Worm (Caenorhabditis elegans) whole organism, L4 larva: ENCODE measurements around the gene W02B12.13.
A peak's percentile ranks its signal among the peaks of the same experiment; 100 is the strongest.

Source experiments
- D1046.2 ChIP-seq: fragments of 200-800 bp; sonication (Bioruptor generic); IDR thresholded peaks from 2 replicates; pipeline ENCODE4 v1.3.6; 2022; ENCODE audit warnings: missing genetic modification characterization, missing compliant biosample characterization
- F26F4.8 ChIP-seq: fragments of 200-800 bp; sonication (Bioruptor generic); conservative IDR thresholded peaks from 2 replicates; pipeline ENCODE4 v1.3.6; 2022; ENCODE audit warnings: missing genetic modification characterization, missing compliant biosample characterization
- F37D6.2 ChIP-seq: sonication (generic microtip); optimal IDR thresholded peaks from 2 replicates; lab custom pipeline; 2016; ENCODE audit warnings: mild to moderate bottlenecking, missing genetic modification characterization, missing compliant biosample characterization
- F49E8.2 ChIP-seq: sonication (generic microtip); optimal IDR thresholded peaks from 2 replicates; lab custom pipeline; 2016; ENCODE audit warnings: missing compliant biosample characterization, mild to moderate bottlenecking, missing genetic modification characterization, borderline replicate concordance
- R02D3.7 ChIP-seq: fragments of 150-350 bp; sonication (generic microtip); optimal IDR thresholded peaks from 3 replicates; lab custom pipeline; 2014; ENCODE audit warnings: missing biosample characterization, missing genetic modification characterization
- Y105C5A.15 ChIP-seq: fragments of 200-800 bp; sonication (Bioruptor generic); IDR thresholded peaks from 2 replicates; pipeline ENCODE4 v1.3.6; 2022; ENCODE audit warnings: missing genetic modification characterization, missing compliant biosample characterization
- Y75B8A.6 ChIP-seq: fragments of 200-800 bp; sonication (Bioruptor generic); IDR thresholded peaks from 2 replicates; pipeline ENCODE4 v1.3.6; 2022; ENCODE audit warnings: missing genetic modification reagents, missing genetic modification characterization, missing compliant biosample characterization
- aha-1 ChIP-seq: fragments of 150-350 bp; peaks from one replicate; lab custom pipeline; 2014; ENCODE audit warnings: missing biosample characterization, missing genetic modification characterization
- attf-4 ChIP-seq: sonication (generic microtip); optimal IDR thresholded peaks from 3 replicates; lab custom pipeline; 2017; ENCODE audit warnings: missing biosample characterization, missing genetic modification characterization
- ceh-44 ChIP-seq: fragments of 200-800 bp; sonication (Bioruptor generic); IDR thresholded peaks from 2 replicates; pipeline ENCODE4 v1.3.6; 2022; ENCODE audit warnings: missing genetic modification reagents, missing genetic modification characterization, missing compliant biosample characterization
- ceh-82 ChIP-seq: sonication (generic microtip); optimal IDR thresholded peaks from 2 replicates; lab custom pipeline; 2017; ENCODE audit warnings: missing biosample characterization, missing genetic modification characterization
- cey-2 ChIP-seq: sonication (generic microtip); optimal IDR thresholded peaks from 3 replicates; lab custom pipeline; 2017; ENCODE audit warnings: missing genetic modification characterization, mild to moderate bottlenecking, missing compliant biosample characterization, antibody characterized with exemption, borderline replicate concordance; ENCODE audit not compliant: insufficient read depth
- daf-16 ChIP-seq, 3 experiments: sonication (generic microtip); optimal IDR thresholded peaks; 2 replicates each; lab custom pipeline; 2016 to 2017; ENCODE audit warnings: missing genetic modification characterization in 3 of 3, missing genetic modification reagents in 3 of 3, mild to moderate bottlenecking in 2 of 3, missing compliant biosample characterization in 2 of 3, missing biosample characterization in 1 of 3, moderate library complexity in 1 of 3
- daf-19 ChIP-seq: fragments of 200-800 bp; sonication (Bioruptor generic); conservative IDR thresholded peaks from 2 replicates; pipeline ENCODE4 v1.3.6; 2022; ENCODE audit warnings: missing genetic modification characterization, missing compliant biosample characterization
- daf-8 ChIP-seq: fragments of 200-800 bp; sonication (Bioruptor generic); IDR thresholded peaks from 2 replicates; pipeline ENCODE4 v1.3.6; 2022; ENCODE audit warnings: missing genetic modification characterization, missing compliant biosample characterization
- dmd-6 ChIP-seq: fragments of 200-800 bp; sonication (Bioruptor generic); IDR thresholded peaks from 2 replicates; pipeline ENCODE4 v1.3.6; 2022; ENCODE audit warnings: missing genetic modification reagents, missing genetic modification characterization, missing compliant biosample characterization
- dpl-1 ChIP-seq: fragments of 150-350 bp; optimal IDR thresholded peaks from 2 replicates; lab custom pipeline; 2014; ENCODE audit warnings: missing biosample characterization, missing genetic modification reagents, missing genetic modification characterization
- duxl-1 ChIP-seq: sonication (generic microtip); optimal IDR thresholded peaks from 2 replicates; lab custom pipeline; 2016; ENCODE audit warnings: mild to moderate bottlenecking, missing genetic modification characterization, moderate library complexity, missing compliant biosample characterization; ENCODE audit not compliant: poor library complexity
- dve-1 ChIP-seq: sonication (generic microtip); optimal IDR thresholded peaks from 2 replicates; lab custom pipeline; 2017; ENCODE audit warnings: antibody characterized with exemption, mild to moderate bottlenecking, missing genetic modification characterization, missing compliant biosample characterization; ENCODE audit not compliant: insufficient read depth
- egl-43 ChIP-seq: fragments of 200-800 bp; sonication (Bioruptor generic); IDR thresholded peaks from 2 replicates; pipeline ENCODE4 v1.3.6; 2022; ENCODE audit warnings: missing genetic modification reagents, missing genetic modification characterization, missing compliant biosample characterization
- fos-1 ChIP-seq: fragments of 150-350 bp; optimal IDR thresholded peaks from 2 replicates; lab custom pipeline; 2014; ENCODE audit warnings: missing biosample characterization, missing genetic modification characterization
- gei-8 ChIP-seq: fragments of 200-800 bp; sonication (Bioruptor generic); optimal IDR thresholded peaks from 2 replicates; lab custom pipeline; 2018; ENCODE audit warnings: mild to moderate bottlenecking, missing genetic modification characterization, missing compliant biosample characterization
- hif-1 ChIP-seq, 2 experiments: sonication (generic microtip); optimal IDR thresholded peaks; 2 replicates each; lab custom pipeline; 2016 to 2017; ENCODE audit warnings: missing compliant biosample characterization in 2 of 2, missing genetic modification characterization in 2 of 2, missing genetic modification reagents in 2 of 2, missing genotype in 2 of 2, mild to moderate bottlenecking in 1 of 2
- hlh-11 ChIP-seq: fragments of 200-800 bp; sonication (Bioruptor generic); optimal IDR thresholded peaks from 2 replicates; lab custom pipeline; 2018; ENCODE audit warnings: mild to moderate bottlenecking, missing genetic modification characterization, missing compliant biosample characterization
- hlh-30 ChIP-seq: sonication (generic microtip); optimal IDR thresholded peaks from 2 replicates; lab custom pipeline; 2017; ENCODE audit warnings: antibody characterized with exemption, mild to moderate bottlenecking, missing genetic modification characterization, missing compliant biosample characterization; ENCODE audit not compliant: insufficient read depth
- hmg-1.1 ChIP-seq: fragments of 200-800 bp; sonication (Bioruptor generic); IDR thresholded peaks from 2 replicates; pipeline ENCODE4 v1.3.6; 2022; ENCODE audit warnings: missing genetic modification reagents, missing genetic modification characterization, missing compliant biosample characterization
- jun-1 ChIP-seq: fragments of 150-350 bp; optimal IDR thresholded peaks from 2 replicates; lab custom pipeline; 2014; ENCODE audit warnings: missing biosample characterization, missing genetic modification reagents, missing genetic modification characterization
- lin-1 ChIP-seq: fragments of 200-800 bp; sonication (Bioruptor generic); IDR thresholded peaks from 2 replicates; pipeline ENCODE4 v1.3.6; 2022; ENCODE audit warnings: missing genetic modification reagents, missing genetic modification characterization, missing compliant biosample characterization
- lin-29 ChIP-seq: fragments of 200-800 bp; sonication (Bioruptor generic); IDR thresholded peaks from 2 replicates; pipeline ENCODE4 v1.3.6; 2022; ENCODE audit warnings: missing genetic modification reagents, missing genetic modification characterization, missing compliant biosample characterization
- lin-39 ChIP-seq: fragments of 150-350 bp; optimal IDR thresholded peaks from 2 replicates; lab custom pipeline; 2014; ENCODE audit warnings: missing biosample characterization, missing genetic modification reagents, missing genetic modification characterization
- madf-5 ChIP-seq, 2 experiments: fragments of 200-800 bp; sonication (Bioruptor generic); IDR thresholded peaks; 2 replicates each; pipeline ENCODE4 v1.3.6; 2022; ENCODE audit warnings: missing compliant biosample characterization in 2 of 2, missing genetic modification characterization in 2 of 2
- madf-9 ChIP-seq: fragments of 200-800 bp; sonication (Bioruptor generic); conservative IDR thresholded peaks from 2 replicates; pipeline ENCODE4 v1.3.6; 2022; ENCODE audit warnings: missing genetic modification reagents, missing genetic modification characterization, missing compliant biosample characterization
- mxl-2 ChIP-seq: fragments of 200-800 bp; sonication (Bioruptor generic); conservative IDR thresholded peaks from 2 replicates; pipeline ENCODE4 v1.3.6; 2022; ENCODE audit warnings: missing genetic modification reagents, missing genetic modification characterization, missing compliant biosample characterization
- nhr-10 ChIP-seq: fragments of 150-350 bp; optimal IDR thresholded peaks from 2 replicates; lab custom pipeline; 2014; ENCODE audit warnings: missing biosample characterization, missing genetic modification characterization
- nhr-102 ChIP-seq: sonication (generic microtip); optimal IDR thresholded peaks from 2 replicates; lab custom pipeline; 2016; ENCODE audit warnings: mild to moderate bottlenecking, missing genetic modification characterization, moderate library complexity, missing compliant biosample characterization
- nhr-11 ChIP-seq: fragments of 150-350 bp; optimal IDR thresholded peaks from 2 replicates; lab custom pipeline; 2014; ENCODE audit warnings: missing biosample characterization, missing genetic modification characterization
- nhr-111 ChIP-seq: fragments of 200-800 bp; sonication (Bioruptor generic); optimal IDR thresholded peaks from 2 replicates; lab custom pipeline; 2018; ENCODE audit warnings: mild to moderate bottlenecking, missing genetic modification characterization, missing compliant biosample characterization
- nhr-237 ChIP-seq: sonication (generic microtip); optimal IDR thresholded peaks from 2 replicates; lab custom pipeline; 2017; ENCODE audit warnings: missing biosample characterization, missing genetic modification characterization
- nhr-28 ChIP-seq: fragments of 150-350 bp; optimal IDR thresholded peaks from 2 replicates; lab custom pipeline; 2014; ENCODE audit warnings: missing biosample characterization, missing genetic modification characterization
- nhr-41 ChIP-seq: fragments of 200-800 bp; sonication (Bioruptor generic); IDR thresholded peaks from 2 replicates; pipeline ENCODE4 v1.3.6; 2022; ENCODE audit warnings: missing genetic modification reagents, missing genetic modification characterization, missing compliant biosample characterization
- nhr-77 ChIP-seq: fragments of 150-350 bp; optimal IDR thresholded peaks from 2 replicates; lab custom pipeline; 2014; ENCODE audit warnings: missing biosample characterization, missing genetic modification characterization
- pqm-1 ChIP-seq: sonication (generic microtip); optimal IDR thresholded peaks from 2 replicates; lab custom pipeline; 2017; ENCODE audit warnings: missing biosample characterization, missing genetic modification characterization
- set-16 ChIP-seq: fragments of 200-800 bp; sonication (Bioruptor generic); IDR thresholded peaks from 2 replicates; pipeline ENCODE4 v1.3.6; 2022; ENCODE audit warnings: missing genetic modification reagents, missing genetic modification characterization, missing compliant biosample characterization
- skn-1 ChIP-seq: fragments of 150-350 bp; optimal IDR thresholded peaks from 2 replicates; lab custom pipeline; 2014; ENCODE audit warnings: missing biosample characterization, missing genetic modification characterization
- snpc-1.2 ChIP-seq: fragments of 200-800 bp; sonication (Bioruptor generic); IDR thresholded peaks from 2 replicates; pipeline ENCODE4 v1.3.6; 2022; ENCODE audit warnings: missing genetic modification reagents, missing genetic modification characterization, missing compliant biosample characterization
- spr-3 ChIP-seq: fragments of 200-800 bp; sonication (Bioruptor generic); optimal IDR thresholded peaks from 2 replicates; lab custom pipeline; 2018; ENCODE audit warnings: mild to moderate bottlenecking, missing genetic modification characterization, missing compliant biosample characterization
- tag-97 ChIP-seq: fragments of 200-800 bp; sonication (Bioruptor generic); IDR thresholded peaks from 2 replicates; pipeline ENCODE4 v1.3.6; 2022; ENCODE audit warnings: missing genetic modification characterization, missing compliant biosample characterization
- vab-7 ChIP-seq: fragments of 200-800 bp; sonication (Bioruptor generic); IDR thresholded peaks from 2 replicates; pipeline ENCODE4 v1.3.6; 2022; ENCODE audit warnings: missing genetic modification reagents, missing genetic modification characterization, missing compliant biosample characterization
- zfp-2 ChIP-seq: sonication (generic microtip); optimal IDR thresholded peaks from 2 replicates; lab custom pipeline; 2016; ENCODE audit warnings: mild to moderate bottlenecking, missing genetic modification characterization, missing compliant biosample characterization
- zip-11 ChIP-seq: fragments of 200-800 bp; sonication (Bioruptor generic); IDR thresholded peaks from 2 replicates; pipeline ENCODE4 v1.3.6; 2022; ENCODE audit warnings: missing genetic modification characterization, missing compliant biosample characterization

Gene W02B12.13

ce11 chrII:11453025-11453424, 8.0 kb downstream of the W02B12.13 start, which contains the start of gene rsp-1 (continued):
- TF ChIP-seq fos-1 (tag; lab: Kevin White, UChicago) (no peak), pqm-1 (tag; lab: Kevin White, UChicago) (peak; percentile 41), gei-8 (GFP tag; lab: Kevin White, UChicago) (no peak), dmd-6 (GFP tag; lab: Robert Waterston, UW) (peak; percentile 87), dve-1 (tag; lab: Kevin White, UChicago) (peak; percentile 97), nhr-237 (tag; lab: Kevin White, UChicago) (no peak), F26F4.8 (no peak), D1046.2 (GFP tag; lab: Robert Waterston, UW) (no peak), zfp-2 (tag; lab: Kevin White, UChicago) (peak; percentile 54), ceh-44 (GFP tag; lab: Robert Waterston, UW) (peak; percentile 62; the same call in 1 of the 2 replicates), F37D6.2 (peak; percentile 78), lin-1 (GFP tag; lab: Robert Waterston, UW) (peak; percentile 80), daf-8 (no peak), tag-97 (no peak), nhr-10 (tag; lab: Kevin White, UChicago) (no peak), F49E8.2 (tag; lab: Kevin White, UChicago) (peak; percentile 34), nhr-77 (tag; lab: Kevin White, UChicago) (peak; percentile 92), lin-29 (GFP tag; lab: Robert Waterston, UW) (peak; percentile 64; the same call in 1 of the 2 replicates), skn-1 (tag; lab: Kevin White, UChicago) (no peak), daf-19 (GFP tag; lab: Robert Waterston, UW) (peak; percentile 81), jun-1 (peak; percentile 72), mxl-2 (GFP tag; lab: Robert Waterston, UW) (no peak), duxl-1 (tag; lab: Kevin White, UChicago) (peak; percentile 85), nhr-41 (no peak), set-16 (GFP tag; lab: Robert Waterston, UW) (0 out of 2 replicates have a peak, but pooled peaks have one; percentile 7), zip-11 (GFP tag; lab: Robert Waterston, UW) (no peak), nhr-28 (tag; lab: Kevin White, UChicago) (peak; percentile 79), nhr-111 (no peak), aha-1 (tag; lab: Kevin White, UChicago) (peak; percentile 96), snpc-1.2 (GFP tag; lab: Robert Waterston, UW) (peak; percentile 53; the same call in 1 of the 2 replicates), nhr-11 (tag; lab: Kevin White, UChicago) (peak; percentile 77), madf-9 (GFP tag; lab: Robert Waterston, UW) (peak; percentile 75; the same call in 1 of the 2 replicates), egl-43 (peak; percentile 73; the same call in 1 of the 2 replicates), Y105C5A.15 (GFP tag; lab: Robert Waterston, UW) (no peak), spr-3 (GFP tag; lab: Kevin White, UChicago) (peak; percentile 49), vab-7 (GFP tag; lab: Robert Waterston, UW) (peak; percentile 46; the same call in 1 of the 2 replicates), cey-2 (tag; lab: Kevin White, UChicago) (no peak), hmg-1.1 (GFP tag; lab: Robert Waterston, UW) (peak; percentile 90), daf-16 (GFP tag; optimal IDR thresholded peaks at IDR 0.05; lab: Kevin White, UChicago) (peak; percentile 15 to 28), daf-16 (tag; optimal IDR thresholded peaks at IDR 0.05; lab: Kevin White, UChicago) (peak; percentile 65), hif-1 (tag; optimal IDR thresholded peaks at IDR 0.05; lab: Kevin White, UChicago) (peak; percentile 3 to 79), attf-4 (tag; lab: Kevin White, UChicago) (no peak), R02D3.7 (tag; lab: Kevin White, UChicago) (no peak), hlh-30 (tag; lab: Kevin White, UChicago) (peak; percentile 85), hlh-11 (tag; lab: Kevin White, UChicago) (peak; percentile 91), madf-5 (GFP tag; IDR thresholded peaks at IDR 0.05; lab: Robert Waterston, UW) (no peak), ceh-82 (tag; lab: Kevin White, UChicago) (no peak), nhr-102 (tag; lab: Kevin White, UChicago) (peak; percentile 87), Y75B8A.6 (no peak), dpl-1 (GFP tag; lab: Kevin White, UChicago) (peak; percentile 86), lin-39 (tag; lab: Kevin White, UChicago) (no peak)
